Worm (Caenorhabditis elegans): ENCODE measurements around the gene Y54G2A.15.

DNA sequence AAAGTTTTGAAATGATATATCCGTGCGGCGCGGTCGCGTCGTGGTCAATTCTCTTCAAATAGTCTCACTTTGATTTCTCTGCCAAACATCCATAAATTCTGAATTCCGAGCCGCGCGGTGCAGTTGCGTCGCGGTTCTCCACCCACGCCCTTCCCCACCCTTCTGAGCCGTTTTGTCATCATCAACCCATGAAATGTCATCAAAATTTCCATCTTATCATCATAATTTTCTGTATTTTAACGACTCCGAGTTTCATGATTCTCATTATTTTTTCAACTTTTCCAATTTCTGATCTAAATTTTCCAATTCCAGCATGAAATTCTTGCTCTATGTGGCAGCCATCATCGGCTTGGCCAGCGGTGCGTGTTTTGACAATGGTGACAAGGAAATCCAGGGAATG, 1.6 kb downstream of the Y54G2A.15 start, which contains the start of gene clec-84:
- TF ChIP-seq nhr-77 (tag; optimal IDR thresholded peaks at IDR 0.05) (no peak), zag-1 (tag; optimal IDR thresholded peaks at IDR 0.05) (no peak), alr-1 (tag; optimal IDR thresholded peaks at IDR 0.05) (no peak), nhr-25 (tag; optimal IDR thresholded peaks at IDR 0.05) (no peak), aly-2 (tag; optimal IDR thresholded peaks at IDR 0.05) (no peak), peb-1 (tag; optimal IDR thresholded peaks at IDR 0.05) (no peak), nhr-129 (tag; optimal IDR thresholded peaks at IDR 0.05) (no peak)
